Worm (Caenorhabditis elegans) whole organism, L1 larva: ENCODE data around the gene mrpl-11.

Source experiments
- blmp-1 ChIP-seq: fragments of 150-350 bp; optimal IDR thresholded peaks from 2 replicates; lab custom pipeline; 2014; ENCODE audit warnings: missing biosample characterization, missing genetic modification characterization
- ceh-63 ChIP-seq: fragments of 200-800 bp; sonication (Bioruptor generic); optimal IDR thresholded peaks from 2 replicates; lab custom pipeline; 2018; ENCODE audit warnings: mild to moderate bottlenecking, missing genetic modification characterization, missing compliant biosample characterization
- ceh-82 ChIP-seq, 3 experiments: fragments of 150-350 bp in 1 of 3; sonication (generic microtip) in 2 of 3; optimal IDR thresholded peaks; 2 replicates each; lab custom pipeline; 2014 to 2017; ENCODE audit warnings: missing biosample characterization in 3 of 3, missing genetic modification characterization in 3 of 3
- ces-1 ChIP-seq: fragments of 150-350 bp; optimal IDR thresholded peaks from 2 replicates; lab custom pipeline; 2014; ENCODE audit warnings: missing biosample characterization, missing genetic modification reagents, missing genetic modification characterization
- lin-13 ChIP-seq: fragments of 150-350 bp; optimal IDR thresholded peaks from 2 replicates; lab custom pipeline; 2014; ENCODE audit warnings: missing biosample characterization, missing genetic modification reagents, missing genetic modification characterization
- mdl-1 ChIP-seq, 2 experiments: fragments of 150-350 bp; optimal IDR thresholded peaks; 2 replicates each; lab custom pipeline; 2014 to 2017; ENCODE audit warnings: missing biosample characterization in 2 of 2, missing genetic modification characterization in 2 of 2, inconsistent platforms in 1 of 2
- pax-3 ChIP-seq: fragments of 200-800 bp; sonication (Bioruptor generic); optimal IDR thresholded peaks from 2 replicates; lab custom pipeline; 2018; ENCODE audit warnings: mild to moderate bottlenecking, missing genetic modification characterization, moderate library complexity, missing compliant biosample characterization

DNA sequence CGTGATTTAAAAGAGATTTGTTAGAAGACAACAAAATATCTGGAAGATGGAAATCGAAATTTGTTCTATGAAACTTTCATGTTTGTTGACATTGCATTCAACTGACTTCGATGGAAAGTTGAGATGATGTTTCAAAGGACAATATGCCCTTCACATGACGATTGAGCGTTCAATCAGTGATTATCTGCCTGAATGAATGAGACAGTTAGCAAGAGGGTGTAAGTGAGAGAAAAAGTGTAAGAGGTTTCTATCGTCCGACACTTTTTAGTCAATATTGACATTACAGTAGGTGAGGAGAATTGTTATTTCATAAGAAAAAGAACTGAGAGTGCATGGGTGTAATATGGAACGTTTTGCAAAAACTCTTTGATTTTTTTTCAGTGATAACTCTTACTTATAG, 15.8 kb downstream of the mrpl-11 start:
- TF ChIP-seq ceh-82 (tag; optimal IDR thresholded peaks at IDR 0.05; lab: Kevin White, UChicago): no peak
- TF ChIP-seq ceh-63 (GFP tag; lab: Kevin White, UChicago): no peak
- peak; percentile 75 for TF ChIP-seq blmp-1 (tag; lab: Kevin White, UChicago)
- no peak for TF ChIP-seq ces-1 (GFP tag; lab: Kevin White, UChicago)
- TF ChIP-seq pax-3 (tag; lab: Kevin White, UChicago): no peak
- no peak for TF ChIP-seq lin-13
- peak in 1 of 2 experiments; percentile 57 for TF ChIP-seq mdl-1 (tag; optimal IDR thresholded peaks at IDR 0.05; lab: Kevin White, UChicago)
